Worm (Caenorhabditis elegans) whole organism, L1 larva: Measurements from ENCODE around the gene unc-93.
"Not testable (repeated sequence)": the region's sequence is repeated elsewhere in the genome, so short reads cannot be mapped to it uniquely, and the experiment has no call there.

Source experiments
- alr-1 ChIP-seq: fragments of 200-800 bp; sonication (Bioruptor generic); optimal IDR thresholded peaks from 2 replicates; lab custom pipeline; 2018; ENCODE audit warnings: borderline replicate concordance, mild to moderate bottlenecking, missing genetic modification characterization, missing compliant biosample characterization
- ceh-8 ChIP-seq: fragments of 200-800 bp; sonication (Bioruptor generic); optimal IDR thresholded peaks from 2 replicates; lab custom pipeline; 2018; ENCODE audit warnings: mild to moderate bottlenecking, missing genetic modification characterization, moderate library complexity, missing compliant biosample characterization
- ceh-82 ChIP-seq, 3 experiments: fragments of 150-350 bp in 1 of 3; sonication (generic microtip) in 2 of 3; optimal IDR thresholded peaks; 2 replicates each; lab custom pipeline; 2014 to 2017; ENCODE audit warnings: missing biosample characterization in 3 of 3, missing genetic modification characterization in 3 of 3
- ceh-88 ChIP-seq: fragments of 200-800 bp; sonication (Bioruptor generic); IDR thresholded peaks from 2 replicates; pipeline ENCODE4 v1.3.6; 2022; ENCODE audit warnings: missing genetic modification characterization, missing compliant biosample characterization
- dpl-1 ChIP-seq, 3 experiments: fragments of 150-350 bp in 2 of 3; sonication (generic microtip) in 1 of 3; optimal IDR thresholded peaks; 2 replicates each; lab custom pipeline; 2014 to 2017; ENCODE audit warnings: missing biosample characterization in 3 of 3, missing genetic modification characterization in 3 of 3, missing genetic modification reagents in 3 of 3
- dsc-1 ChIP-seq: sonication (generic microtip); optimal IDR thresholded peaks from 2 replicates; lab custom pipeline; 2016; ENCODE audit warnings: mild to moderate bottlenecking, missing genetic modification characterization, missing compliant biosample characterization
- efl-1 ChIP-seq, 4 experiments: fragments of 150-350 bp; optimal IDR thresholded peaks in 3 of 4; peaks in 1 of 4; 1 replicate in 1 of 4; 2 replicates in 3 of 4; lab custom pipeline; 2014; ENCODE audit warnings: missing biosample characterization in 2 of 4, missing genetic modification characterization in 2 of 4, missing genetic modification reagents in 2 of 4
- fkh-10 ChIP-seq: sonication (generic microtip); optimal IDR thresholded peaks from 2 replicates; lab custom pipeline; 2017; ENCODE audit warnings: missing biosample characterization, missing genetic modification reagents, missing genetic modification characterization
- fkh-4 ChIP-seq: sonication (generic microtip); optimal IDR thresholded peaks from 2 replicates; lab custom pipeline; 2016; ENCODE audit warnings: missing compliant biosample characterization, missing genetic modification characterization, borderline replicate concordance
- fkh-8 ChIP-seq: sonication (generic microtip); optimal IDR thresholded peaks from 2 replicates; lab custom pipeline; 2016; ENCODE audit warnings: mild to moderate bottlenecking, missing genetic modification characterization, missing compliant biosample characterization
- grh-1 ChIP-seq: fragments of 200-800 bp; sonication (Bioruptor generic); IDR thresholded peaks from 2 replicates; pipeline ENCODE4 v1.3.6; 2022; ENCODE audit warnings: missing genetic modification reagents, missing genetic modification characterization, missing compliant biosample characterization
- isw-1 ChIP-seq: fragments of 200-800 bp; sonication (Bioruptor generic); IDR thresholded peaks from 2 replicates; pipeline ENCODE4 v1.3.6; 2022; ENCODE audit warnings: missing genetic modification characterization, missing compliant biosample characterization
- lin-14 ChIP-seq: fragments of 200-800 bp; sonication (Bioruptor generic); optimal IDR thresholded peaks from 2 replicates; lab custom pipeline; 2018; ENCODE audit warnings: mild to moderate bottlenecking, missing genetic modification characterization, moderate library complexity, missing compliant biosample characterization
- lin-35 ChIP-seq, 2 experiments: fragments of 150-350 bp; optimal IDR thresholded peaks; 2 replicates each; lab custom pipeline; 2014; ENCODE audit warnings: missing biosample characterization in 2 of 2, missing genetic modification characterization in 2 of 2, missing genetic modification reagents in 2 of 2
- lir-3 ChIP-seq: sonication (generic microtip); optimal IDR thresholded peaks from 2 replicates; lab custom pipeline; 2016; ENCODE audit warnings: mild to moderate bottlenecking, missing genetic modification characterization, moderate library complexity, missing compliant biosample characterization; ENCODE audit not compliant: poor library complexity
- mab-9 ChIP-seq: fragments of 200-800 bp; sonication (Bioruptor generic); IDR thresholded peaks from 2 replicates; pipeline ENCODE4 v1.3.6; 2022; ENCODE audit warnings: missing genetic modification reagents, missing genetic modification characterization, missing compliant biosample characterization
- nhr-12 ChIP-seq: sonication (generic microtip); optimal IDR thresholded peaks from 2 replicates; lab custom pipeline; 2017; ENCODE audit warnings: missing biosample characterization, missing genetic modification characterization
- nhr-19 ChIP-seq: fragments of 200-800 bp; sonication (Bioruptor generic); conservative IDR thresholded peaks from 2 replicates; pipeline ENCODE4 v1.3.6; 2022; ENCODE audit warnings: missing genetic modification characterization, missing compliant biosample characterization
- nhr-20 ChIP-seq: sonication (generic microtip); optimal IDR thresholded peaks from 2 replicates; lab custom pipeline; 2016; ENCODE audit warnings: mild to moderate bottlenecking, missing genetic modification characterization, missing compliant biosample characterization
- nhr-47 ChIP-seq: sonication (generic microtip); optimal IDR thresholded peaks from 2 replicates; lab custom pipeline; 2016; ENCODE audit warnings: mild to moderate bottlenecking, missing genetic modification characterization, moderate library complexity, missing compliant biosample characterization
- nhr-71 ChIP-seq: sonication (generic microtip); optimal IDR thresholded peaks from 2 replicates; lab custom pipeline; 2016; ENCODE audit warnings: mild to moderate bottlenecking, missing genetic modification characterization, moderate library complexity, missing compliant biosample characterization
- nhr-76 ChIP-seq: sonication (generic microtip); optimal IDR thresholded peaks from 2 replicates; lab custom pipeline; 2017; ENCODE audit warnings: missing biosample characterization, missing genetic modification characterization
- nhr-85 ChIP-seq: sonication (generic microtip); peaks from one replicate; lab custom pipeline; 2016; ENCODE audit warnings: missing genetic modification characterization, inconsistent platforms, missing compliant biosample characterization
- nhr-90 ChIP-seq: sonication (generic microtip); optimal IDR thresholded peaks from 2 replicates; lab custom pipeline; 2016; ENCODE audit warnings: mild to moderate bottlenecking, missing genetic modification characterization, missing compliant biosample characterization; ENCODE audit not compliant: poor library complexity
- rnt-1 ChIP-seq: sonication (generic microtip); optimal IDR thresholded peaks from 2 replicates; lab custom pipeline; 2016; ENCODE audit warnings: mild to moderate bottlenecking, missing genetic modification characterization, moderate library complexity, missing compliant biosample characterization
- snpc-4 ChIP-seq: fragments of 150-350 bp; optimal IDR thresholded peaks from 2 replicates; lab custom pipeline; 2014; ENCODE audit warnings: missing biosample characterization, missing genetic modification characterization
- snu-23 ChIP-seq: sonication (generic microtip); optimal IDR thresholded peaks from 2 replicates; lab custom pipeline; 2016; ENCODE audit warnings: missing genetic modification characterization, missing compliant biosample characterization
- sox-4 ChIP-seq: sonication (generic microtip); optimal IDR thresholded peaks from 2 replicates; lab custom pipeline; 2016; ENCODE audit warnings: missing genetic modification characterization, missing compliant biosample characterization
- swsn-7 ChIP-seq: sonication (generic microtip); optimal IDR thresholded peaks from 2 replicates; lab custom pipeline; 2016; ENCODE audit warnings: missing genetic modification characterization, missing compliant biosample characterization
- tbx-2 ChIP-seq: sonication (generic microtip); optimal IDR thresholded peaks from 2 replicates; lab custom pipeline; 2016; ENCODE audit warnings: missing genetic modification characterization, missing compliant biosample characterization
- unc-86 ChIP-seq: sonication (generic microtip); optimal IDR thresholded peaks from 2 replicates; lab custom pipeline; 2016; ENCODE audit warnings: missing genetic modification characterization, missing compliant biosample characterization
- unc-98 ChIP-seq: fragments of 200-800 bp; sonication (Bioruptor generic); IDR thresholded peaks from 2 replicates; pipeline ENCODE4 v1.3.6; 2022; ENCODE audit warnings: missing genetic modification characterization, missing compliant biosample characterization
- vab-15 ChIP-seq: sonication (generic microtip); optimal IDR thresholded peaks from 2 replicates; lab custom pipeline; 2017; ENCODE audit warnings: missing genotype, mild to moderate bottlenecking, missing genetic modification characterization, missing compliant biosample characterization
- xbp-1 ChIP-seq: sonication (generic microtip); optimal IDR thresholded peaks from 2 replicates; lab custom pipeline; 2016; ENCODE audit warnings: missing genetic modification characterization, missing compliant biosample characterization
- zag-1 ChIP-seq: fragments of 150-350 bp; optimal IDR thresholded peaks from 2 replicates; lab custom pipeline; 2014; ENCODE audit warnings: missing biosample characterization, missing genetic modification characterization
- zip-4 ChIP-seq: fragments of 200-800 bp; sonication (Bioruptor generic); optimal IDR thresholded peaks from 2 replicates; lab custom pipeline; 2018; ENCODE audit warnings: mild to moderate bottlenecking, missing genetic modification characterization, moderate library complexity, missing compliant biosample characterization

unc-93 gene

ce11 chrIII:3695398-3695797 lies 51.2 kb downstream of the unc-93 start:
- TF ChIP-seq xbp-1 (tag; lab: Kevin White, UChicago) (peak; percentile 6), isw-1 (GFP tag; lab: Robert Waterston, UW) (peak; percentile 65), mab-9 (GFP tag; lab: Robert Waterston, UW) (peak; percentile 77), tbx-2 (tag; lab: Kevin White, UChicago) (peak; percentile 26), nhr-20 (tag; lab: Kevin White, UChicago) (peak; percentile 24), dsc-1 (tag; lab: Kevin White, UChicago) (peak; percentile 28), ceh-88 (GFP tag; lab: Robert Waterston, UW) (0 out of 2 replicates have a peak, but pooled peaks have one; percentile 24), lir-3 (tag; lab: Kevin White, UChicago) (peak; percentile 34), lin-14 (GFP tag; lab: Kevin White, UChicago) (peak; percentile 51), snu-23 (GFP tag; lab: Kevin White, UChicago) (peak; percentile 37), unc-86 (peak; percentile 31), grh-1 (GFP tag; lab: Robert Waterston, UW) (peak; percentile 77), dpl-1 (GFP tag; optimal IDR thresholded peaks at IDR 0.05; lab: Kevin White, UChicago) (peak in 1 of 3 experiments; percentile 7), sox-4 (tag; lab: Kevin White, UChicago) (peak; percentile 27), efl-1 (optimal IDR thresholded peaks at IDR 0.05; lab: Kevin White, UChicago) (peak; percentile 42 to 55), efl-1 (GFP tag; optimal IDR thresholded peaks at IDR 0.05 in 1 of 2; lab: Kevin White, UChicago) (peak; percentile 4 to 87), nhr-47 (peak; percentile 64), rnt-1 (tag; lab: Kevin White, UChicago) (peak; percentile 45), nhr-19 (GFP tag; lab: Robert Waterston, UW) (peak; percentile 80), nhr-90 (tag; lab: Kevin White, UChicago) (peak; percentile 16), nhr-85 (tag; lab: Kevin White, UChicago) (peak; percentile 71), ceh-82 (tag; optimal IDR thresholded peaks at IDR 0.05; lab: Kevin White, UChicago) (peak in 1 of 3 experiments; percentile 16), swsn-7 (peak; percentile 47), unc-98 (GFP tag; lab: Robert Waterston, UW) (peak; percentile 9; the same call in 1 of the 2 replicates), nhr-71 (tag; lab: Kevin White, UChicago) (peak; percentile 55)
- TF ChIP-seq, all 84 proteins: peak for 24; not testable (repeated sequence) for 60

ce11 chrIII:3697181-3697580 lies 53.0 kb downstream of the unc-93 start:
- peak; percentile 46 for TF ChIP-seq nhr-19 (GFP tag; lab: Robert Waterston, UW)
- TF ChIP-seq efl-1 (optimal IDR thresholded peaks at IDR 0.05; lab: Kevin White, UChicago): not testable (repeated sequence)
- peak in 1 of 2 experiments; percentile 57 for TF ChIP-seq efl-1 (GFP tag; optimal IDR thresholded peaks at IDR 0.05 in 1 of 2; lab: Kevin White, UChicago)
- TF ChIP-seq isw-1 (GFP tag; lab: Robert Waterston, UW): 0 out of 2 replicates have a peak, but pooled peaks have one; percentile 4

ce11 chrIII:3698366-3698765 lies 54.2 kb downstream of the unc-93 start:
- TF ChIP-seq nhr-76 (tag; lab: Kevin White, UChicago): no peak
- TF ChIP-seq fkh-8: no peak
- TF ChIP-seq ceh-8: no peak
- no peak for TF ChIP-seq fkh-4 (tag; lab: Kevin White, UChicago)
- TF ChIP-seq vab-15: no peak
- TF ChIP-seq lin-35 (GFP tag; optimal IDR thresholded peaks at IDR 0.05; lab: Kevin White, UChicago): no peak
- TF ChIP-seq sox-4 (tag; lab: Kevin White, UChicago): no peak
- no peak for TF ChIP-seq dsc-1 (tag; lab: Kevin White, UChicago)
- TF ChIP-seq fkh-10 (GFP tag; lab: Kevin White, UChicago): no peak
- TF ChIP-seq alr-1 (tag; lab: Kevin White, UChicago): no peak
- TF ChIP-seq zip-4: no peak
- TF ChIP-seq dpl-1 (GFP tag; optimal IDR thresholded peaks at IDR 0.05; lab: Kevin White, UChicago): no peak
- no peak for TF ChIP-seq nhr-12 (tag; lab: Kevin White, UChicago)
- no peak for TF ChIP-seq mab-9 (GFP tag; lab: Robert Waterston, UW)
- TF ChIP-seq snpc-4 (tag; lab: Kevin White, UChicago): no peak
- no peak for TF ChIP-seq zag-1 (tag; lab: Kevin White, UChicago)
